Fruit fly (Drosophila melanogaster) whole organism, wandering third instar larva: ENCODE data around the gene Frmd5.

Experiments used
- Abd-B ChIP-seq: fragments of >200 bp; optimal IDR thresholded peaks from 2 replicates; lab custom pipeline; 2017; ENCODE audit warnings: missing biosample characterization, missing genetic modification characterization
- CG32264 ChIP-seq: fragments of 200-800 bp; sonication (Bioruptor generic); optimal IDR thresholded peaks from 2 replicates; lab custom pipeline; 2016; ENCODE audit warnings: missing biosample characterization, missing genetic modification characterization
- CG9705 ChIP-seq: fragments of 200-800 bp; sonication (Bioruptor generic); optimal IDR thresholded peaks from 2 replicates; lab custom pipeline; 2018; ENCODE audit warnings: missing biosample characterization, mild to moderate bottlenecking, missing genetic modification characterization
- Dfd ChIP-seq: fragments of >200 bp; optimal IDR thresholded peaks from 2 replicates; lab custom pipeline; 2017; ENCODE audit warnings: missing biosample characterization, missing genetic modification characterization
- Dif ChIP-seq: fragments of 200-275, 200-300 bp; sonication (Bioruptor generic); optimal IDR thresholded peaks from 2 replicates; lab custom pipeline; 2018; ENCODE audit warnings: missing biosample characterization, missing genetic modification characterization; ENCODE audit not compliant: partially characterized antibody
- GATAd ChIP-seq: sonication (Bioruptor generic); optimal IDR thresholded peaks from 2 replicates; lab custom pipeline; 2016; ENCODE audit warnings: missing biosample characterization, missing genetic modification characterization
- HLH106 ChIP-seq: fragments of 200-800 bp; optimal IDR thresholded peaks from 3 replicates; lab custom pipeline; 2019; ENCODE audit warnings: missing biosample characterization, mild to moderate bottlenecking, missing genetic modification characterization, moderate library complexity
- Hnf4 ChIP-seq: fragments of 200-800 bp; sonication (Bioruptor generic); optimal IDR thresholded peaks from 2 replicates; lab custom pipeline; 2016; ENCODE audit warnings: missing biosample characterization, mild to moderate bottlenecking, missing genetic modification characterization
- Hr78 ChIP-seq: fragments of >200 bp; optimal IDR thresholded peaks from 2 replicates; lab custom pipeline; 2017; ENCODE audit warnings: missing biosample characterization, missing genetic modification characterization
- Hr83 ChIP-seq: fragments of 200-300 bp; sonication (Bioruptor generic); optimal IDR thresholded peaks from 2 replicates; lab custom pipeline; 2016; ENCODE audit warnings: missing biosample characterization, mild to moderate bottlenecking, missing genetic modification characterization, moderate library complexity; ENCODE audit not compliant: poor library complexity, severe bottlenecking
- Jra ChIP-seq: sonication (Bioruptor generic); optimal IDR thresholded peaks from 2 replicates; lab custom pipeline; 2016; ENCODE audit warnings: missing biosample characterization, missing genetic modification characterization
- Mio ChIP-seq: sonication (Bioruptor generic); optimal IDR thresholded peaks from 2 replicates; lab custom pipeline; 2016; ENCODE audit warnings: missing biosample characterization, missing genetic modification characterization
- Myc ChIP-seq: fragments of >200 bp; optimal IDR thresholded peaks from 2 replicates; lab custom pipeline; 2017
- N ChIP-seq: fragments of >200 bp; optimal IDR thresholded peaks from 2 replicates; lab custom pipeline; 2018; ENCODE audit warnings: missing biosample characterization, missing external identifiers, missing genetic modification characterization
- OdsH ChIP-seq: fragments of 200-800 bp; sonication (Bioruptor generic); optimal IDR thresholded peaks from 2 replicates; lab custom pipeline; 2016; ENCODE audit warnings: missing biosample characterization, mild to moderate bottlenecking, missing genetic modification characterization
- Rel ChIP-seq, 2 experiments: fragments of 200-800 bp; sonication (Bioruptor generic) in 1 of 2; optimal IDR thresholded peaks; 2 replicates in 1 of 2; 3 replicates in 1 of 2; lab custom pipeline; 2016 to 2019; ENCODE audit warnings: mild to moderate bottlenecking in 2 of 2, missing biosample characterization in 2 of 2, missing genetic modification characterization in 2 of 2, moderate library complexity in 1 of 2
- Sp1 ChIP-seq: fragments of 200-800 bp; sonication (Bioruptor generic); optimal IDR thresholded peaks from 3 replicates; lab custom pipeline; 2019; ENCODE audit warnings: missing biosample characterization, mild to moderate bottlenecking, missing genetic modification characterization, moderate library complexity
- Vsx2 ChIP-seq: fragments of 200-300, 225-300 bp; sonication (Bioruptor generic); optimal IDR thresholded peaks from 2 replicates; lab custom pipeline; 2018; ENCODE audit warnings: missing biosample characterization, missing genetic modification characterization; ENCODE audit not compliant: partially characterized antibody
- br ChIP-seq: fragments of 200-800 bp; sonication (Bioruptor generic); optimal IDR thresholded peaks from 2 replicates; lab custom pipeline; 2016; ENCODE audit warnings: missing biosample characterization, missing genetic modification characterization
- brk ChIP-seq: fragments of 200-800 bp; sonication (Bioruptor generic); optimal IDR thresholded peaks from 2 replicates; lab custom pipeline; 2016; ENCODE audit warnings: missing biosample characterization, mild to moderate bottlenecking, missing genetic modification characterization
- dl ChIP-seq, 2 experiments: fragments of 175-275, 200-275 bp in 1 of 2; fragments of 200-275 bp in 1 of 2; sonication (Bioruptor generic); optimal IDR thresholded peaks; lab custom pipeline; 2018; ENCODE audit warnings: mild to moderate bottlenecking in 2 of 2, missing biosample characterization in 2 of 2, missing genetic modification characterization in 2 of 2, moderate library complexity in 2 of 2; ENCODE audit not compliant: partially characterized antibody in 2 of 2, insufficient read depth in 1 of 2
- dsf ChIP-seq: sonication (Bioruptor generic); optimal IDR thresholded peaks from 2 replicates; lab custom pipeline; 2016; ENCODE audit warnings: missing biosample characterization, missing genetic modification characterization, borderline replicate concordance
- ey ChIP-seq: fragments of 200-800 bp; sonication (Bioruptor generic); optimal IDR thresholded peaks from 2 replicates; lab custom pipeline; 2016; ENCODE audit warnings: missing biosample characterization, missing genetic modification characterization
- foxo ChIP-seq, 2 experiments: fragments of 200-800 bp; sonication (Bioruptor generic); optimal IDR thresholded peaks; 2 replicates in 1 of 2; 3 replicates in 1 of 2; lab custom pipeline; 2016 to 2017; ENCODE audit warnings: missing biosample characterization in 2 of 2, missing genetic modification characterization in 2 of 2
- fru ChIP-seq: fragments of 200-800 bp; sonication (Bioruptor generic); optimal IDR thresholded peaks from 3 replicates; lab custom pipeline; 2016; ENCODE audit warnings: missing biosample characterization, mild to moderate bottlenecking, missing genetic modification characterization
- h ChIP-seq: fragments of 200-800 bp; sonication (Bioruptor generic); optimal IDR thresholded peaks from 3 replicates; lab custom pipeline; 2016; ENCODE audit warnings: missing biosample characterization, mild to moderate bottlenecking, missing genetic modification characterization
- jim ChIP-seq: fragments of 175-275, 200-325 bp; sonication (Bioruptor generic); optimal IDR thresholded peaks from 2 replicates; lab custom pipeline; 2016; ENCODE audit warnings: missing biosample characterization, mild to moderate bottlenecking, missing genetic modification characterization
- lola ChIP-seq: fragments of >200 bp; optimal IDR thresholded peaks from 2 replicates; lab custom pipeline; 2017; ENCODE audit warnings: missing biosample characterization, missing genetic modification characterization
- pan ChIP-seq: fragments of >200 bp; optimal IDR thresholded peaks from 2 replicates; lab custom pipeline; 2017
- psq ChIP-seq: fragments of 200-800 bp; sonication (Bioruptor generic); optimal IDR thresholded peaks from 3 replicates; lab custom pipeline; 2017; ENCODE audit warnings: missing biosample characterization, mild to moderate bottlenecking, missing genetic modification characterization, moderate library complexity
- rgr ChIP-seq: fragments of 200-800 bp; sonication (Bioruptor generic); optimal IDR thresholded peaks from 3 replicates; lab custom pipeline; 2016; ENCODE audit warnings: missing biosample characterization, mild to moderate bottlenecking, missing genetic modification characterization
- sage ChIP-seq: fragments of 200-800 bp; sonication (Bioruptor generic); optimal IDR thresholded peaks from 2 replicates; lab custom pipeline; 2016; ENCODE audit warnings: missing biosample characterization, mild to moderate bottlenecking, missing genetic modification characterization
- sv ChIP-seq: fragments of 200-800 bp; sonication (Bioruptor generic); optimal IDR thresholded peaks from 3 replicates; lab custom pipeline; 2016; ENCODE audit warnings: missing biosample characterization, missing genetic modification characterization
- tai ChIP-seq: sonication (Bioruptor generic); optimal IDR thresholded peaks from 2 replicates; lab custom pipeline; 2016; ENCODE audit warnings: missing biosample characterization, missing genetic modification characterization
- usp ChIP-seq: fragments of >200 bp; optimal IDR thresholded peaks from 2 replicates; lab custom pipeline; 2017; ENCODE audit warnings: missing biosample characterization, missing genetic modification characterization
- woc ChIP-seq: sonication (Bioruptor generic); optimal IDR thresholded peaks from 2 replicates; lab custom pipeline; 2016; ENCODE audit warnings: missing biosample characterization, mild to moderate bottlenecking, missing genetic modification characterization

Frmd5 gene

dm6 chr2L:10299810-10300147 is 44.5 kb upstream of the Frmd5 start, which contains the start of gene CYLD (continued):
- TF ChIP-seq Vsx2: no peak

- TF ChIP-seq Sp1 (GFP tag; lab: Kevin White, UChicago): no peak
- TF ChIP-seq Vsx2: no peak
- no peak for TF ChIP-seq foxo (GFP tag; optimal IDR thresholded peaks at IDR 0.05; lab: Kevin White, UChicago)
- no peak for TF ChIP-seq Hr78
- no peak for TF ChIP-seq woc (GFP tag; lab: Kevin White, UChicago)
- no peak for TF ChIP-seq lola
- TF ChIP-seq Dif (GFP tag; lab: Kevin White, UChicago): no peak
- no peak for TF ChIP-seq Mio (GFP tag; lab: Kevin White, UChicago)
- TF ChIP-seq sage (GFP tag; lab: Kevin White, UChicago): no peak
- no peak for TF ChIP-seq Abd-B (GFP tag; lab: Kevin White, UChicago)
- TF ChIP-seq pan (lab: Kevin White, UChicago): no peak
- no peak for TF ChIP-seq Jra
- TF ChIP-seq GATAd (GFP tag; lab: Kevin White, UChicago): no peak
- TF ChIP-seq brk: no peak
- TF ChIP-seq ey (GFP tag; lab: Kevin White, UChicago): no peak
These were observed 42.3 kb upstream of the Frmd5 start, which contains the start of gene CG13138 for dm6 chr2L:10301918-10302317. Gene CG13138, minus strand, starts transcription at chr2L:10302018.

DNA sequence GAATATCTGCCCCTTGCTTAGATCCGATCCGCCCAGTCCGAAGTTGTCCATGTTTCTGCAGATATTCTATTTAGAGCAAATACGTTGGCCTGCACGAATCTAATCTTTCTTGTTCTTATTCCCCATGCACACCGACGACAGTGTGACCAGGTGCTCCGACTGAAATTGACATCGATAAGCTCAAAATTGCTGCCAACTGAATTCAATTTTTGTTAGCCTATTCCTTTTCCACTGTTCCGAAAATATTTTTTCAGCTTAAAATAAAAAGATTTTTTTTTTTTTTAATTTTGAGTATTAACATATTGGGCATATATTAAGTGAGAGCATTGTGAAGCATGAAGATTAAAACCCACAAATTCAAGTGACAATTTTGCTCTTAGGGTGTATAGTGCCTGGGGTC is 40.5 kb upstream of the Frmd5 start, which contains the start of gene nmd:
Gene nmd (minus strand): TSS at position 162 of the 400 bp plus-strand sequence.
- peak; percentile 21 for TF ChIP-seq HLH106 (tag; lab: Kevin White, UChicago)
- no peak for TF ChIP-seq Dif (GFP tag; lab: Kevin White, UChicago)
- TF ChIP-seq Rel (GFP tag; optimal IDR thresholded peaks at IDR 0.05; lab: Kevin White, UChicago): no peak
- peak; percentile 70 for TF ChIP-seq Rel (tag; optimal IDR thresholded peaks at IDR 0.05; lab: Kevin White, UChicago)
- TF ChIP-seq woc (GFP tag; lab: Kevin White, UChicago): peak; percentile 69
- no peak for TF ChIP-seq Dfd (GFP tag; lab: Kevin White, UChicago)

dm6 chr2L:10305538-10306147 is 38.6 kb upstream of the Frmd5 start:
- TF ChIP-seq Rel (GFP tag; optimal IDR thresholded peaks at IDR 0.05; lab: Kevin White, UChicago): no peak
- TF ChIP-seq Rel (tag; optimal IDR thresholded peaks at IDR 0.05; lab: Kevin White, UChicago): peak; percentile 92
- TF ChIP-seq tai: no peak

- TF ChIP-seq dsf (GFP tag; lab: Kevin White, UChicago) (peak; percentile 46), Jra (peak; percentile 56), lola (no peak), dl (GFP tag; optimal IDR thresholded peaks at IDR 0.05; lab: Kevin White, UChicago; ENCODE audit: insufficient read depth in 1 of 2, partially characterized antibody in 2 of 2) (no peak), pan (lab: Kevin White, UChicago) (no peak), h (GFP tag; lab: Kevin White, UChicago) (peak; percentile 74), tai (peak; percentile 66), Abd-B (GFP tag; lab: Kevin White, UChicago) (no peak), brk (peak; percentile 90), usp (GFP tag; lab: Kevin White, UChicago) (no peak), Dif (GFP tag; lab: Kevin White, UChicago) (peak; percentile 3), sage (GFP tag; lab: Kevin White, UChicago) (peak; percentile 88), Hnf4 (peak; percentile 79), CG9705 (peak; percentile 72), Vsx2 (no peak), Mio (GFP tag; lab: Kevin White, UChicago) (no peak), GATAd (GFP tag; lab: Kevin White, UChicago) (no peak), foxo (GFP tag; optimal IDR thresholded peaks at IDR 0.05; lab: Kevin White, UChicago) (peak in 1 of 2 experiments; percentile 84), psq (GFP tag; lab: Kevin White, UChicago) (peak; percentile 71), woc (GFP tag; lab: Kevin White, UChicago) (peak; percentile 67), Rel (GFP tag; optimal IDR thresholded peaks at IDR 0.05; lab: Kevin White, UChicago) (peak; percentile 84), Rel (tag; optimal IDR thresholded peaks at IDR 0.05; lab: Kevin White, UChicago) (peak; percentile 69), rgr (peak; percentile 80), Hr78 (no peak), HLH106 (tag; lab: Kevin White, UChicago) (peak; percentile 82), Sp1 (GFP tag; lab: Kevin White, UChicago) (peak; percentile 85), Hr83 (GFP tag; lab: Kevin White, UChicago) (no peak), Dfd (GFP tag; lab: Kevin White, UChicago) (no peak), sv (GFP tag; lab: Kevin White, UChicago) (peak; percentile 52), OdsH (GFP tag; lab: Kevin White, UChicago) (peak; percentile 81), ey (GFP tag; lab: Kevin White, UChicago) (peak; percentile 69), Myc (lab: Kevin White, UChicago) (no peak), N (GFP tag; lab: Kevin White, UChicago) (no peak), CG32264 (no peak), jim (no peak), fru (no peak), br (GFP tag; lab: Kevin White, UChicago) (no peak)
These were observed 37.6 kb upstream of the Frmd5 start, which contains the start of the genes CG5390 and CG4968 for dm6 chr2L:10306518-10307260. Gene CG5390, minus strand, starts transcription at chr2L:10306594. Gene CG4968, plus strand, starts transcription at chr2L:10306922.
